Fruit fly (Drosophila melanogaster): ENCODE measurements around the gene GATAd.

GATAd gene

DNA sequence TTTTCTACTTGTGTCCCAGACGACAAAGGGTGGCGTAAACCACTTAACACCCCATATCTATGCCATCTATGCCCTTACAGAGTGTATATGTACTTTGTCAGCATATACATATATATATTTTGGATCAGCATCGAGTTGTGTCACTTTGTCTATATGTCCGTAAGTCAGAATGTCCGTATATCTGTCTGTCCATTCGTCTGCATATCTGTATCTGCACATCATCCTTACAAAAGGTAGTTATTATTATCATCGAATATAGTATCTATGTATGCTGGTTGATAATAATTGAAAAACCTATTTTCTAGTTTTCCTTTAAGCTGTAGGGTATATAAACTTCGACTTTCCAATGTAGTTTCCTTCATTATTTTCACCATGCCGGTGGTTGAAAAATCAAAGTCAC lies 17.6 kb downstream of the GATAd start (continued):
- TF ChIP-seq Kr (GFP tag; optimal IDR thresholded peaks at IDR 0.05) (no peak), CG17359 (tag; optimal IDR thresholded peaks at IDR 0.05) (no peak), CG7839 (tag; optimal IDR thresholded peaks at IDR 0.05) (no peak), ase (GFP tag; IDR thresholded peaks at IDR 0.05) (no peak), CG9437 (GFP tag; optimal IDR thresholded peaks at IDR 0.05) (no peak), Spps (tag; optimal IDR thresholded peaks at IDR 0.05) (no peak), CG13775 (GFP tag; optimal IDR thresholded peaks at IDR 0.05) (no peak), crol (GFP tag; IDR thresholded peaks at IDR 0.05) (no peak), CG12744 (GFP tag; optimal IDR thresholded peaks at IDR 0.05) (no peak), Fer2 (tag; optimal IDR thresholded peaks at IDR 0.05) (no peak), lab (GFP tag; optimal IDR thresholded peaks at IDR 0.05) (no peak), CG3065 (GFP tag; optimal IDR thresholded peaks at IDR 0.05) (no peak), Doc3 (GFP tag; IDR thresholded peaks at IDR 0.05; ENCODE audit: partially characterized antibody) (no peak), tll (GFP tag; optimal IDR thresholded peaks at IDR 0.05) (no peak), grau (tag; optimal IDR thresholded peaks at IDR 0.05) (no peak), fu2 (GFP tag; optimal IDR thresholded peaks at IDR 0.05) (no peak), toy (GFP tag; IDR thresholded peaks at IDR 0.05) (no peak), amos (GFP tag; IDR thresholded peaks at IDR 0.05; ENCODE audit: partially characterized antibody) (no peak), CG10147 (GFP tag; optimal IDR thresholded peaks at IDR 0.05) (no peak), chm (GFP tag; IDR thresholded peaks at IDR 0.05) (no peak), Atf-2 (GFP tag; optimal IDR thresholded peaks at IDR 0.05) (no peak), CG4820 (GFP tag; optimal IDR thresholded peaks at IDR 0.05) (no peak), CG7271 (tag; optimal IDR thresholded peaks at IDR 0.05) (no peak), Ets65A (GFP tag) (peak; percentile 15), CG11723 (GFP tag; optimal IDR thresholded peaks at IDR 0.05) (no peak), CG15479 (GFP tag; optimal IDR thresholded peaks at IDR 0.05) (no peak), CG8944 (GFP tag; optimal IDR thresholded peaks at IDR 0.05) (no peak), Nf-YC (tag; optimal IDR thresholded peaks at IDR 0.05) (no peak), CG14441 (GFP tag; IDR thresholded peaks at IDR 0.05) (no peak), sr (GFP tag; IDR thresholded peaks at IDR 0.05) (no peak), CG11085 (GFP tag; IDR thresholded peaks at IDR 0.05) (no peak), jing (GFP tag; optimal IDR thresholded peaks at IDR 0.05) (no peak), NFAT (GFP tag; IDR thresholded peaks at IDR 0.05) (no peak), D19A (tag; optimal IDR thresholded peaks at IDR 0.05) (peak; percentile 99), CG9727 (GFP tag; optimal IDR thresholded peaks at IDR 0.05) (no peak), kah (GFP tag; optimal IDR thresholded peaks at IDR 0.05) (no peak), CG11247 (GFP tag; IDR thresholded peaks at IDR 0.05) (no peak), CG34422 (GFP tag; IDR thresholded peaks at IDR 0.05) (no peak), CG10366 (GFP tag; IDR thresholded peaks at IDR 0.05) (no peak), Xbp1 (GFP tag; optimal IDR thresholded peaks at IDR 0.05) (no peak), unc-4 (GFP tag; IDR thresholded peaks at IDR 0.05; ENCODE audit: partially characterized antibody) (no peak), CG43689 (GFP tag; IDR thresholded peaks at IDR 0.05) (no peak), Scr (GFP tag; IDR thresholded peaks at IDR 0.05; ENCODE audit: partially characterized antibody) (no peak), CG33213 (GFP tag; optimal IDR thresholded peaks at IDR 0.05) (no peak), Mes4 (GFP tag; optimal IDR thresholded peaks at IDR 0.05) (no peak), CG18011 (GFP tag; optimal IDR thresholded peaks at IDR 0.05) (no peak), YL-1 (GFP tag; optimal IDR thresholded peaks at IDR 0.05) (no peak), CG18764 (GFP tag; optimal IDR thresholded peaks at IDR 0.05) (no peak), bowl (GFP tag; IDR thresholded peaks at IDR 0.05) (no peak), CG3726 (GFP tag; IDR thresholded peaks at IDR 0.05) (no peak), Hand (GFP tag; optimal IDR thresholded peaks at IDR 0.05) (no peak), vnd (GFP tag; IDR thresholded peaks at IDR 0.05; ENCODE audit: partially characterized antibody) (no peak)

Data from whole organism, embryonic.